Worm (Caenorhabditis elegans) whole organism, L1 larva: ENCODE measurements around the gene C52B9.4.
A peak's percentile ranks its signal among the peaks of the same experiment; 100 is the strongest.

Source experiments
- C34B4.2 ChIP-seq: sonication (generic microtip); optimal IDR thresholded peaks from 2 replicates; lab custom pipeline; 2017; ENCODE audit warnings: mild to moderate bottlenecking, missing genetic modification characterization, missing compliant biosample characterization
- F16B12.6 ChIP-seq: fragments of 150-350 bp; optimal IDR thresholded peaks from 2 replicates; lab custom pipeline; 2014; ENCODE audit warnings: missing biosample characterization, missing genetic modification characterization
- alr-1 ChIP-seq: fragments of 200-800 bp; sonication (Bioruptor generic); optimal IDR thresholded peaks from 2 replicates; lab custom pipeline; 2018; ENCODE audit warnings: borderline replicate concordance, mild to moderate bottlenecking, missing genetic modification characterization, missing compliant biosample characterization
- aly-2 ChIP-seq: fragments of 150-350 bp; optimal IDR thresholded peaks from 2 replicates; lab custom pipeline; 2014; ENCODE audit warnings: missing biosample characterization, missing genetic modification characterization
- blmp-1 ChIP-seq: fragments of 150-350 bp; optimal IDR thresholded peaks from 2 replicates; lab custom pipeline; 2014; ENCODE audit warnings: missing biosample characterization, missing genetic modification characterization
- ceh-63 ChIP-seq: fragments of 200-800 bp; sonication (Bioruptor generic); optimal IDR thresholded peaks from 2 replicates; lab custom pipeline; 2018; ENCODE audit warnings: mild to moderate bottlenecking, missing genetic modification characterization, missing compliant biosample characterization
- ceh-8 ChIP-seq: fragments of 200-800 bp; sonication (Bioruptor generic); optimal IDR thresholded peaks from 2 replicates; lab custom pipeline; 2018; ENCODE audit warnings: mild to moderate bottlenecking, missing genetic modification characterization, moderate library complexity, missing compliant biosample characterization
- ceh-82 ChIP-seq, 3 experiments: fragments of 150-350 bp in 1 of 3; sonication (generic microtip) in 2 of 3; optimal IDR thresholded peaks; 2 replicates each; lab custom pipeline; 2014 to 2017; ENCODE audit warnings: missing biosample characterization in 3 of 3, missing genetic modification characterization in 3 of 3
- dpl-1 ChIP-seq, 3 experiments: fragments of 150-350 bp in 2 of 3; sonication (generic microtip) in 1 of 3; optimal IDR thresholded peaks; 2 replicates each; lab custom pipeline; 2014 to 2017; ENCODE audit warnings: missing biosample characterization in 3 of 3, missing genetic modification characterization in 3 of 3, missing genetic modification reagents in 3 of 3
- dsc-1 ChIP-seq: sonication (generic microtip); optimal IDR thresholded peaks from 2 replicates; lab custom pipeline; 2016; ENCODE audit warnings: mild to moderate bottlenecking, missing genetic modification characterization, missing compliant biosample characterization
- efl-1 ChIP-seq, 4 experiments: fragments of 150-350 bp; optimal IDR thresholded peaks in 3 of 4; peaks in 1 of 4; 1 replicate in 1 of 4; 2 replicates in 3 of 4; lab custom pipeline; 2014; ENCODE audit warnings: missing biosample characterization in 2 of 4, missing genetic modification characterization in 2 of 4, missing genetic modification reagents in 2 of 4
- fkh-10 ChIP-seq: sonication (generic microtip); optimal IDR thresholded peaks from 2 replicates; lab custom pipeline; 2017; ENCODE audit warnings: missing biosample characterization, missing genetic modification reagents, missing genetic modification characterization
- hpl-2 ChIP-seq: fragments of 150-350 bp; optimal IDR thresholded peaks from 2 replicates; lab custom pipeline; 2014; ENCODE audit warnings: missing biosample characterization, missing genetic modification reagents, missing genetic modification characterization
- irx-1 ChIP-seq: sonication (generic microtip); optimal IDR thresholded peaks from 2 replicates; lab custom pipeline; 2016; ENCODE audit warnings: missing genetic modification characterization, missing compliant biosample characterization
- lin-13 ChIP-seq: fragments of 150-350 bp; optimal IDR thresholded peaks from 2 replicates; lab custom pipeline; 2014; ENCODE audit warnings: missing biosample characterization, missing genetic modification reagents, missing genetic modification characterization
- lin-14 ChIP-seq: fragments of 200-800 bp; sonication (Bioruptor generic); optimal IDR thresholded peaks from 2 replicates; lab custom pipeline; 2018; ENCODE audit warnings: mild to moderate bottlenecking, missing genetic modification characterization, moderate library complexity, missing compliant biosample characterization
- lin-15B ChIP-seq: fragments of 150-350 bp; sonication (generic microtip); optimal IDR thresholded peaks from 3 replicates; lab custom pipeline; 2014; ENCODE audit warnings: missing biosample characterization, missing genetic modification characterization
- lin-35 ChIP-seq, 2 experiments: fragments of 150-350 bp; optimal IDR thresholded peaks; 2 replicates each; lab custom pipeline; 2014; ENCODE audit warnings: missing biosample characterization in 2 of 2, missing genetic modification characterization in 2 of 2, missing genetic modification reagents in 2 of 2
- lin-39 ChIP-seq: fragments of 150-350 bp; optimal IDR thresholded peaks from 2 replicates; lab custom pipeline; 2014; ENCODE audit warnings: missing biosample characterization, missing genetic modification reagents, missing genetic modification characterization
- lir-3 ChIP-seq: sonication (generic microtip); optimal IDR thresholded peaks from 2 replicates; lab custom pipeline; 2016; ENCODE audit warnings: mild to moderate bottlenecking, missing genetic modification characterization, moderate library complexity, missing compliant biosample characterization; ENCODE audit not compliant: poor library complexity
- lsy-2 ChIP-seq, 2 experiments: fragments of 150-350 bp; optimal IDR thresholded peaks; 2 replicates each; lab custom pipeline; 2014; ENCODE audit warnings: missing biosample characterization in 2 of 2, missing genetic modification characterization in 2 of 2
- mep-1 ChIP-seq: fragments of 150-350 bp; optimal IDR thresholded peaks from 2 replicates; lab custom pipeline; 2014; ENCODE audit warnings: missing biosample characterization, missing genetic modification characterization
- nhr-12 ChIP-seq: sonication (generic microtip); optimal IDR thresholded peaks from 2 replicates; lab custom pipeline; 2017; ENCODE audit warnings: missing biosample characterization, missing genetic modification characterization
- nhr-20 ChIP-seq: sonication (generic microtip); optimal IDR thresholded peaks from 2 replicates; lab custom pipeline; 2016; ENCODE audit warnings: mild to moderate bottlenecking, missing genetic modification characterization, missing compliant biosample characterization
- nhr-47 ChIP-seq: sonication (generic microtip); optimal IDR thresholded peaks from 2 replicates; lab custom pipeline; 2016; ENCODE audit warnings: mild to moderate bottlenecking, missing genetic modification characterization, moderate library complexity, missing compliant biosample characterization
- nhr-71 ChIP-seq: sonication (generic microtip); optimal IDR thresholded peaks from 2 replicates; lab custom pipeline; 2016; ENCODE audit warnings: mild to moderate bottlenecking, missing genetic modification characterization, moderate library complexity, missing compliant biosample characterization
- nhr-76 ChIP-seq: sonication (generic microtip); optimal IDR thresholded peaks from 2 replicates; lab custom pipeline; 2017; ENCODE audit warnings: missing biosample characterization, missing genetic modification characterization
- nhr-77 ChIP-seq: fragments of 150-350 bp; optimal IDR thresholded peaks from 2 replicates; lab custom pipeline; 2014; ENCODE audit warnings: missing biosample characterization, missing genetic modification characterization
- nhr-84 ChIP-seq: sonication (generic microtip); optimal IDR thresholded peaks from 2 replicates; lab custom pipeline; 2017; ENCODE audit warnings: missing biosample characterization, missing genetic modification characterization
- nhr-85 ChIP-seq: sonication (generic microtip); peaks from one replicate; lab custom pipeline; 2016; ENCODE audit warnings: missing genetic modification characterization, inconsistent platforms, missing compliant biosample characterization
- nhr-90 ChIP-seq: sonication (generic microtip); optimal IDR thresholded peaks from 2 replicates; lab custom pipeline; 2016; ENCODE audit warnings: mild to moderate bottlenecking, missing genetic modification characterization, missing compliant biosample characterization; ENCODE audit not compliant: poor library complexity
- pag-3 ChIP-seq: sonication (generic microtip); optimal IDR thresholded peaks from 2 replicates; lab custom pipeline; 2017; ENCODE audit warnings: missing genetic modification characterization, mild to moderate bottlenecking, missing compliant biosample characterization, antibody characterized with exemption, borderline replicate concordance; ENCODE audit not compliant: insufficient read depth
- pax-3 ChIP-seq: fragments of 200-800 bp; sonication (Bioruptor generic); optimal IDR thresholded peaks from 2 replicates; lab custom pipeline; 2018; ENCODE audit warnings: mild to moderate bottlenecking, missing genetic modification characterization, moderate library complexity, missing compliant biosample characterization
- rnt-1 ChIP-seq: sonication (generic microtip); optimal IDR thresholded peaks from 2 replicates; lab custom pipeline; 2016; ENCODE audit warnings: mild to moderate bottlenecking, missing genetic modification characterization, moderate library complexity, missing compliant biosample characterization
- skn-1 ChIP-seq: fragments of 150-350 bp; optimal IDR thresholded peaks from 2 replicates; lab custom pipeline; 2014; ENCODE audit warnings: missing biosample characterization, missing genetic modification characterization
- snpc-4 ChIP-seq: fragments of 150-350 bp; optimal IDR thresholded peaks from 2 replicates; lab custom pipeline; 2014; ENCODE audit warnings: missing biosample characterization, missing genetic modification characterization
- snu-23 ChIP-seq: sonication (generic microtip); optimal IDR thresholded peaks from 2 replicates; lab custom pipeline; 2016; ENCODE audit warnings: missing genetic modification characterization, missing compliant biosample characterization
- sox-4 ChIP-seq: sonication (generic microtip); optimal IDR thresholded peaks from 2 replicates; lab custom pipeline; 2016; ENCODE audit warnings: missing genetic modification characterization, missing compliant biosample characterization
- sptf-1 ChIP-seq: fragments of 150-350 bp; optimal IDR thresholded peaks from 2 replicates; lab custom pipeline; 2014; ENCODE audit warnings: missing biosample characterization, missing genetic modification characterization
- swsn-7 ChIP-seq: sonication (generic microtip); optimal IDR thresholded peaks from 2 replicates; lab custom pipeline; 2016; ENCODE audit warnings: missing genetic modification characterization, missing compliant biosample characterization
- tbx-2 ChIP-seq: sonication (generic microtip); optimal IDR thresholded peaks from 2 replicates; lab custom pipeline; 2016; ENCODE audit warnings: missing genetic modification characterization, missing compliant biosample characterization
- unc-86 ChIP-seq: sonication (generic microtip); optimal IDR thresholded peaks from 2 replicates; lab custom pipeline; 2016; ENCODE audit warnings: missing genetic modification characterization, missing compliant biosample characterization
- unc-98 ChIP-seq: fragments of 200-800 bp; sonication (Bioruptor generic); IDR thresholded peaks from 2 replicates; pipeline ENCODE4 v1.3.6; 2022; ENCODE audit warnings: missing genetic modification characterization, missing compliant biosample characterization
- xbp-1 ChIP-seq: sonication (generic microtip); optimal IDR thresholded peaks from 2 replicates; lab custom pipeline; 2016; ENCODE audit warnings: missing genetic modification characterization, missing compliant biosample characterization
- zag-1 ChIP-seq: fragments of 150-350 bp; optimal IDR thresholded peaks from 2 replicates; lab custom pipeline; 2014; ENCODE audit warnings: missing biosample characterization, missing genetic modification characterization
- zip-4 ChIP-seq: fragments of 200-800 bp; sonication (Bioruptor generic); optimal IDR thresholded peaks from 2 replicates; lab custom pipeline; 2018; ENCODE audit warnings: mild to moderate bottlenecking, missing genetic modification characterization, moderate library complexity, missing compliant biosample characterization
- ztf-11 ChIP-seq, 2 experiments: sonication (generic microtip); optimal IDR thresholded peaks; 2 replicates each; lab custom pipeline; 2016 to 2017; ENCODE audit warnings: missing genetic modification characterization in 2 of 2, missing biosample characterization in 1 of 2, missing compliant biosample characterization in 1 of 2
- ztf-4 ChIP-seq: fragments of 150-350 bp; optimal IDR thresholded peaks from 2 replicates; lab custom pipeline; 2014; ENCODE audit warnings: missing biosample characterization, missing genetic modification characterization

The C52B9.4 gene

DNA sequence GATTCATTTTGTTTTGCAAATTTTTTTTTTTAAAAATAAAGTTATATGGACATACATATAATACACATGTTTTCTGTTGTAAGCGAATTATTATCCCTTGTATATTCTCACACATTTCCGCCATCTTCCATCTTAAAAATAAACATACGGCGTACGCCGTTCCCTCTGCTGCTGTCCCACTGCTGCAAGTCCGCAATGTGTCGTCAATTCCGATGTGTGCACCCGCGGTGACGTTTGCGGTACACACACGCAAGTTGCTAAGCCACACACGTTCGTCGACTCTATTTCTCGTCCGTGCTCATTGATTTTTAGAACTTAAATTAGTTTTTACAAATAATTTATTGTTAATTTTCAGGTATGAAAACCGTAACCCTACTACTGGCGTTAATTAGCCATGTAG is at the start of gene C52B9.4 (continued):
- TF ChIP-seq aly-2 (tag; lab: Kevin White, UChicago) (no peak), nhr-85 (tag; lab: Kevin White, UChicago) (peak; percentile 74), nhr-76 (tag; lab: Kevin White, UChicago) (no peak), swsn-7 (tag; lab: Kevin White, UChicago) (peak; percentile 54), ceh-8 (no peak), nhr-12 (tag; lab: Kevin White, UChicago) (no peak), ztf-11 (tag; optimal IDR thresholded peaks at IDR 0.05; lab: Kevin White, UChicago) (no peak), irx-1 (tag; lab: Kevin White, UChicago) (peak; percentile 45), unc-98 (GFP tag; lab: Robert Waterston, UW) (no peak), ceh-63 (GFP tag; lab: Kevin White, UChicago) (no peak), snu-23 (GFP tag; lab: Kevin White, UChicago) (peak; percentile 63), zag-1 (tag; lab: Kevin White, UChicago) (no peak), lsy-2 (tag; optimal IDR thresholded peaks at IDR 0.05; lab: Kevin White, UChicago) (peak; percentile 34 to 45), hpl-2 (GFP tag; lab: Kevin White, UChicago) (no peak), fkh-10 (GFP tag; lab: Kevin White, UChicago) (no peak), lin-13 (no peak), unc-86 (tag; lab: Kevin White, UChicago) (peak; percentile 17), lin-15B (no peak), pax-3 (tag; lab: Kevin White, UChicago) (no peak), F16B12.6 (tag; lab: Kevin White, UChicago) (peak; percentile 91), nhr-77 (no peak), lin-35 (GFP tag; optimal IDR thresholded peaks at IDR 0.05; lab: Kevin White, UChicago) (peak in 1 of 2 experiments; percentile 58), lir-3 (tag; lab: Kevin White, UChicago) (no peak), dsc-1 (peak; percentile 46), sptf-1 (tag; lab: Kevin White, UChicago) (no peak), nhr-90 (tag; lab: Kevin White, UChicago) (peak; percentile 28), alr-1 (tag; lab: Kevin White, UChicago) (no peak), pag-3 (tag; lab: Kevin White, UChicago) (no peak), snpc-4 (tag; lab: Kevin White, UChicago) (no peak), nhr-20 (peak; percentile 49), blmp-1 (tag; lab: Kevin White, UChicago) (no peak)

DNA sequence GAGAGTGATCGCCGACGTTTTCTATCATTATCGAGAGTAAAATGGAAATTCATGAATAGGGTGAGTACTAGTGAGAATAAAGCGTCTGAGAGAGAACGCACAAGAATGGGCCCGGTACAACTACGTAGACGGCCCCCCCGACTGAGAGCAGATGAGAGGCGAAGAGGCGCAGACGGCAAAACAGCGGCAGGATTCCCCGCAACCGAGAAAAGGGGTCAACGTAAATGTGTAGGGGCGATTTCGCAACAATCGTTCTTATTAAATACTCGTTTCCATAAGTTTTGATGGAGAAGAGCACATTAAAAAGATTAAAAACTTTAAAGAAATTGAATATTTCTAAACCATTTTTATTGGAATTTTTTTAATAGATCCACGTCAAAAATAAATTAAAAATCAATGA is 45.8 kb upstream of the C52B9.4 start:
- TF ChIP-seq zip-4 (GFP tag; lab: Kevin White, UChicago): peak; percentile 80
- TF ChIP-seq nhr-12 (tag; lab: Kevin White, UChicago): no peak
- no peak for TF ChIP-seq ceh-82 (tag; optimal IDR thresholded peaks at IDR 0.05; lab: Kevin White, UChicago)
- no peak for TF ChIP-seq alr-1 (tag; lab: Kevin White, UChicago)
- TF ChIP-seq snu-23 (GFP tag; lab: Kevin White, UChicago): peak; percentile 2
- TF ChIP-seq lin-39 (tag; lab: Kevin White, UChicago): no peak
- TF ChIP-seq nhr-20: peak; percentile 5
- peak; percentile 9 for TF ChIP-seq snpc-4 (tag; lab: Kevin White, UChicago)
- TF ChIP-seq nhr-47 (tag; lab: Kevin White, UChicago): peak; percentile 23
- no peak for TF ChIP-seq tbx-2 (tag; lab: Kevin White, UChicago)
- TF ChIP-seq sox-4 (tag; lab: Kevin White, UChicago): no peak
- TF ChIP-seq lin-14 (GFP tag; lab: Kevin White, UChicago): peak; percentile 59
- TF ChIP-seq swsn-7 (tag; lab: Kevin White, UChicago): peak; percentile 5
- peak; percentile 24 for TF ChIP-seq xbp-1 (tag; lab: Kevin White, UChicago)
- TF ChIP-seq blmp-1 (tag; lab: Kevin White, UChicago): no peak
- TF ChIP-seq ztf-4 (tag; lab: Kevin White, UChicago): no peak
- no peak for TF ChIP-seq nhr-84 (tag; lab: Kevin White, UChicago)
- TF ChIP-seq mep-1: peak; percentile 28
- TF ChIP-seq dpl-1 (GFP tag; optimal IDR thresholded peaks at IDR 0.05; lab: Kevin White, UChicago): no peak
- no peak for TF ChIP-seq sptf-1 (tag; lab: Kevin White, UChicago)
- no peak for TF ChIP-seq nhr-90 (tag; lab: Kevin White, UChicago)
- peak in 1 of 2 experiments; percentile 24 for TF ChIP-seq efl-1 (optimal IDR thresholded peaks at IDR 0.05; lab: Kevin White, UChicago)
- TF ChIP-seq efl-1 (GFP tag; optimal IDR thresholded peaks at IDR 0.05 in 1 of 2; lab: Kevin White, UChicago): peak in 1 of 2 experiments; percentile 84
- TF ChIP-seq rnt-1 (tag; lab: Kevin White, UChicago): peak; percentile 65
- TF ChIP-seq C34B4.2: no peak
- peak; percentile 44 for TF ChIP-seq skn-1
- TF ChIP-seq nhr-71 (tag; lab: Kevin White, UChicago): peak; percentile 12
